Worm (Caenorhabditis elegans): ENCODE measurements around the gene C07B5.6.

DNA sequence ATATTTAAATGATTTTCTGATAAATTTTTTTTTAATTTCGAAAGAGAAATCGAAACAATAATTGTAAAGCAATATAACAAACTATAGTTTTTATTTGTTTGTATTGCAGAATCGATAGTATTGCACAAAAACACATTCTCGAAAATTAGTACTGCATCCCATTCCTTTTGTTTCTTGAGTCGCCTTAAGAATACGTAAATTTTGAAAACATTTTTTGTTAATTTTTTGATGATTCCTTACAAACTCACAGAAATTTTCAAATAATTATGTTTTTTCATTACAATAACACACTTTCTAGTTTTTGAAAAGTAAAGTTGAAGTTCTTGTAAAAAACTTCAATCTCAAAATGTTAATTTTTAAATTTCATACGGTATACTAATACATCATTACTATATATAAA, 32.7 kb upstream of the C07B5.6 start:
- no peak for TF ChIP-seq elt-3 (tag; optimal IDR thresholded peaks at IDR 0.05)
- TF ChIP-seq nhr-76 (tag; optimal IDR thresholded peaks at IDR 0.05), result no peak
- no peak for TF ChIP-seq nhr-28 (tag; optimal IDR thresholded peaks at IDR 0.05)
- no peak for TF ChIP-seq pha-4 (tag; optimal IDR thresholded peaks at IDR 0.05)
- TF ChIP-seq cnd-1 (tag; optimal IDR thresholded peaks at IDR 0.05), result no peak
- TF ChIP-seq unc-39 (tag; optimal IDR thresholded peaks at IDR 0.05), result no peak
- no peak for TF ChIP-seq lin-13 (tag; optimal IDR thresholded peaks at IDR 0.05)
- TF ChIP-seq unc-62 (GFP tag; optimal IDR thresholded peaks at IDR 0.05), result no peak
- no peak for TF ChIP-seq nhr-237 (tag; optimal IDR thresholded peaks at IDR 0.05)
